Fruit fly (Drosophila melanogaster): ENCODE results near the gene RhoGAP18B.

DNA sequence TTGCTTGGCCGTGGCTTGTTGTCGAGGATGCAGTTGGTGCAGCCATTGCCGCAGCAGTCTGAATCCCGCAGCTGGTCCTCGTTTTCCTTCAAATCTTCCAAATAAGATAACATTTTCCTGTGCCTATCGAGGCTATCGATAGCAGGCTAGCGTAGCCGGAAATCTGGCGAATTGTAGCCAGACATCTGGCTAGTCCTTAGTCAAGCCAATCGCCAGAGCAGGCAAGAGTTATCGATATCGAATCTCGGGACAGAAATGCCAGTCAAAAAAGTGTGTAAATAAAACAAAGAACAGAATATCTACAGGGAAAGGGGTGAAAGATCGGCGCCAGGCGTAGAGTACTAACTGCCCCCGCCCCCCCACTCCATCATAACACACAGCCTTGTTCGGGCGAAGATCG, 26.5 kb upstream of the RhoGAP18B start, which contains the start of the genes CG7914 and CG14194:
- no peak for TF ChIP-seq CG5204 (GFP tag; optimal IDR thresholded peaks at IDR 0.05)
- no peak for TF ChIP-seq CG12768 (GFP tag; optimal IDR thresholded peaks at IDR 0.05)
- TF ChIP-seq cnc (optimal IDR thresholded peaks at IDR 0.05), result no peak
- no peak for TF ChIP-seq CG33017 (tag; optimal IDR thresholded peaks at IDR 0.05)
- no peak for TF ChIP-seq Mnt (GFP tag; optimal IDR thresholded peaks at IDR 0.05)
- TF ChIP-seq pad (GFP tag; optimal IDR thresholded peaks at IDR 0.05), result no peak
- TF ChIP-seq toe (GFP tag; optimal IDR thresholded peaks at IDR 0.05), result no peak
- no peak for TF ChIP-seq CG14711 (tag; optimal IDR thresholded peaks at IDR 0.05)
- TF ChIP-seq tj (GFP tag; optimal IDR thresholded peaks at IDR 0.05), result peak; percentile 1
- TF ChIP-seq kay (GFP tag; ENCODE audit: borderline replicate concordance), result no peak
- TF ChIP-seq Crg-1 (GFP tag; optimal IDR thresholded peaks at IDR 0.05), result no peak
